Worm (Caenorhabditis elegans) whole organism, late embryonic: Measurements from ENCODE around the gene srx-22.

Source experiments
- C08G9.2 ChIP-seq: sonication (generic microtip); optimal IDR thresholded peaks from 2 replicates; lab custom pipeline; 2016; ENCODE audit warnings: mild to moderate bottlenecking, missing genetic modification characterization, moderate library complexity, missing compliant biosample characterization
- C38D4.7 ChIP-seq: fragments of 200-800 bp; sonication (Bioruptor generic); optimal IDR thresholded peaks from 2 replicates; lab custom pipeline; 2018; ENCODE audit warnings: mild to moderate bottlenecking, missing genetic modification characterization, moderate library complexity, missing compliant biosample characterization
- F13H6.1 ChIP-seq: sonication (generic microtip); optimal IDR thresholded peaks from 2 replicates; lab custom pipeline; 2016; ENCODE audit warnings: missing genetic modification characterization, missing compliant biosample characterization
- K02D7.2 ChIP-seq: sonication (generic microtip); optimal IDR thresholded peaks from 2 replicates; lab custom pipeline; 2017; ENCODE audit warnings: mild to moderate bottlenecking, missing genetic modification characterization, missing compliant biosample characterization
- K09A11.1 ChIP-seq: sonication (generic microtip); optimal IDR thresholded peaks from 2 replicates; lab custom pipeline; 2017; ENCODE audit warnings: antibody characterized with exemption, mild to moderate bottlenecking, missing genetic modification characterization, missing compliant biosample characterization; ENCODE audit not compliant: insufficient read depth
- Y22D7AL.16 ChIP-seq: sonication (generic microtip); optimal IDR thresholded peaks from 2 replicates; lab custom pipeline; 2016; ENCODE audit warnings: missing genetic modification characterization, missing compliant biosample characterization
- ahr-1 ChIP-seq: sonication (generic microtip); optimal IDR thresholded peaks from 2 replicates; lab custom pipeline; 2016; ENCODE audit warnings: missing genetic modification characterization, missing compliant biosample characterization
- ama-1 ChIP-seq: fragments of 150-350 bp; optimal IDR thresholded peaks from 2 replicates; lab custom pipeline; 2014
- ceh-14 ChIP-seq: sonication (generic microtip); optimal IDR thresholded peaks from 2 replicates; lab custom pipeline; 2016; ENCODE audit warnings: missing genotype, missing genetic modification characterization, missing compliant biosample characterization
- ceh-2 ChIP-seq: sonication (generic microtip); optimal IDR thresholded peaks from 2 replicates; lab custom pipeline; 2016; ENCODE audit warnings: missing genotype, missing genetic modification characterization, missing compliant biosample characterization
- ceh-22 ChIP-seq: sonication (generic microtip); optimal IDR thresholded peaks from 2 replicates; lab custom pipeline; 2017; ENCODE audit warnings: missing biosample characterization, missing genetic modification characterization
- ceh-24 ChIP-seq: sonication (generic microtip); optimal IDR thresholded peaks from 2 replicates; lab custom pipeline; 2016; ENCODE audit warnings: mild to moderate bottlenecking, missing genetic modification characterization, missing compliant biosample characterization
- ceh-45 ChIP-seq: fragments of 200-800 bp; sonication (Bioruptor generic); IDR thresholded peaks from 2 replicates; pipeline ENCODE4 v1.3.6; 2022; ENCODE audit warnings: missing genetic modification reagents, missing genetic modification characterization, missing compliant biosample characterization
- ceh-6 ChIP-seq: fragments of 200-800 bp; sonication (Bioruptor generic); optimal IDR thresholded peaks from 2 replicates; lab custom pipeline; 2018; ENCODE audit warnings: mild to moderate bottlenecking, missing genetic modification characterization, missing compliant biosample characterization
- ceh-9 ChIP-seq: sonication (generic microtip); optimal IDR thresholded peaks from 2 replicates; lab custom pipeline; 2016; ENCODE audit warnings: mild to moderate bottlenecking, missing genetic modification characterization, inconsistent platforms, missing compliant biosample characterization
- che-1 ChIP-seq: sonication (generic microtip); optimal IDR thresholded peaks from 2 replicates; lab custom pipeline; 2016; ENCODE audit warnings: mild to moderate bottlenecking, missing genetic modification characterization, missing compliant biosample characterization
- dmd-4 ChIP-seq: sonication (generic microtip); optimal IDR thresholded peaks from 2 replicates; lab custom pipeline; 2016; ENCODE audit warnings: borderline replicate concordance, missing genetic modification characterization, missing compliant biosample characterization
- elt-2 ChIP-seq: sonication (generic microtip); optimal IDR thresholded peaks from 2 replicates; lab custom pipeline; 2016; ENCODE audit warnings: missing genetic modification reagents, missing genetic modification characterization, missing compliant biosample characterization
- eyg-1 ChIP-seq: sonication (generic microtip); optimal IDR thresholded peaks from 2 replicates; lab custom pipeline; 2016; ENCODE audit warnings: missing genotype, missing genetic modification characterization, missing compliant biosample characterization
- fkh-10 ChIP-seq: fragments of 150-350 bp; optimal IDR thresholded peaks from 2 replicates; lab custom pipeline; 2014; ENCODE audit warnings: missing biosample characterization, missing genetic modification reagents, missing genetic modification characterization
- fkh-6 ChIP-seq: sonication (generic microtip); optimal IDR thresholded peaks from 2 replicates; lab custom pipeline; 2016; ENCODE audit warnings: missing genetic modification characterization, missing compliant biosample characterization
- hlh-13 ChIP-seq: fragments of 200-800 bp; sonication (Bioruptor generic); optimal IDR thresholded peaks from 2 replicates; lab custom pipeline; 2018; ENCODE audit warnings: mild to moderate bottlenecking, missing genetic modification characterization, missing compliant biosample characterization
- hlh-30 ChIP-seq: sonication (generic microtip); optimal IDR thresholded peaks from 2 replicates; lab custom pipeline; 2017; ENCODE audit warnings: antibody characterized with exemption, missing genetic modification characterization, missing compliant biosample characterization; ENCODE audit not compliant: insufficient read depth
- hlh-8 ChIP-seq: sonication (generic microtip); optimal IDR thresholded peaks from 2 replicates; lab custom pipeline; 2016; ENCODE audit warnings: missing genotype, missing genetic modification characterization, missing compliant biosample characterization
- lim-6 ChIP-seq: sonication (generic microtip); optimal IDR thresholded peaks from 2 replicates; lab custom pipeline; 2016; ENCODE audit warnings: missing genetic modification characterization, missing compliant biosample characterization
- madf-2 ChIP-seq: sonication (generic microtip); optimal IDR thresholded peaks from 2 replicates; lab custom pipeline; 2017; ENCODE audit warnings: missing genetic modification characterization, missing compliant biosample characterization
- mec-3 ChIP-seq: sonication (generic microtip); optimal IDR thresholded peaks from 2 replicates; lab custom pipeline; 2016; ENCODE audit warnings: borderline replicate concordance, missing genetic modification characterization, missing compliant biosample characterization
- nfya-1 ChIP-seq: sonication (generic microtip); optimal IDR thresholded peaks from 2 replicates; lab custom pipeline; 2017; ENCODE audit warnings: missing genetic modification characterization, mild to moderate bottlenecking, missing compliant biosample characterization, antibody characterized with exemption, moderate library complexity
- nhr-11 ChIP-seq: fragments of 150-350 bp; optimal IDR thresholded peaks from 2 replicates; lab custom pipeline; 2014; ENCODE audit warnings: missing biosample characterization, missing genetic modification characterization
- nhr-232 ChIP-seq: sonication (generic microtip); optimal IDR thresholded peaks from 2 replicates; lab custom pipeline; 2016; ENCODE audit warnings: missing genetic modification characterization, missing compliant biosample characterization
- odd-2 ChIP-seq: sonication (generic microtip); optimal IDR thresholded peaks from 2 replicates; lab custom pipeline; 2017; ENCODE audit warnings: antibody characterized with exemption, mild to moderate bottlenecking, missing genetic modification characterization, missing compliant biosample characterization
- pag-3 ChIP-seq: sonication (generic microtip); optimal IDR thresholded peaks from 2 replicates; lab custom pipeline; 2016; ENCODE audit warnings: missing compliant biosample characterization, missing genetic modification characterization, borderline replicate concordance
- pha-2 ChIP-seq: sonication (generic microtip); optimal IDR thresholded peaks from 2 replicates; lab custom pipeline; 2017; ENCODE audit warnings: mild to moderate bottlenecking, missing genetic modification characterization, missing compliant biosample characterization
- pha-4 ChIP-seq: fragments of 150-350 bp; optimal IDR thresholded peaks from 2 replicates; lab custom pipeline; 2018; ENCODE audit warnings: missing biosample characterization, missing genetic modification reagents, missing genetic modification characterization
- pros-1 ChIP-seq: fragments of 150-350 bp; optimal IDR thresholded peaks from 2 replicates; lab custom pipeline; 2014; ENCODE audit warnings: missing biosample characterization, missing genetic modification reagents, missing genetic modification characterization
- ref-2 ChIP-seq: sonication (generic microtip); optimal IDR thresholded peaks from 2 replicates; lab custom pipeline; 2016; ENCODE audit warnings: missing genetic modification characterization, missing compliant biosample characterization
- sdc-2 ChIP-seq: sonication (generic microtip); optimal IDR thresholded peaks from 2 replicates; lab custom pipeline; 2016; ENCODE audit warnings: missing genotype, missing genetic modification characterization, missing compliant biosample characterization
- sox-2 ChIP-seq: fragments of 200-800 bp; sonication (Bioruptor generic); IDR thresholded peaks from 2 replicates; pipeline ENCODE4 v1.3.6; 2022; ENCODE audit warnings: missing genetic modification reagents, missing genetic modification characterization, missing compliant biosample characterization
- sox-4 ChIP-seq: sonication (generic microtip); optimal IDR thresholded peaks from 2 replicates; lab custom pipeline; 2017; ENCODE audit warnings: mild to moderate bottlenecking, missing genetic modification characterization, inconsistent platforms, missing compliant biosample characterization
- tbx-2 ChIP-seq: sonication (generic microtip); optimal IDR thresholded peaks from 2 replicates; lab custom pipeline; 2016; ENCODE audit warnings: missing genetic modification characterization, missing compliant biosample characterization
- tbx-7 ChIP-seq: sonication (generic microtip); optimal IDR thresholded peaks from 2 replicates; lab custom pipeline; 2016; ENCODE audit warnings: missing genotype, missing genetic modification characterization, missing compliant biosample characterization
- unc-42 ChIP-seq: sonication (generic microtip); optimal IDR thresholded peaks from 2 replicates; lab custom pipeline; 2016; ENCODE audit warnings: missing genotype, missing genetic modification characterization, missing compliant biosample characterization
- unc-55 ChIP-seq: sonication (generic microtip); optimal IDR thresholded peaks from 2 replicates; lab custom pipeline; 2017; ENCODE audit warnings: missing biosample characterization, missing genetic modification reagents, missing genetic modification characterization

srx-22 gene

ce11 chrV:694625-695024 lies 14.9 kb downstream of the srx-22 start, which contains the start of gene srj-53:
Gene srj-53, minus strand, starts transcription at chrV:694725.
- TF ChIP-seq ceh-6 (GFP tag; lab: Kevin White, UChicago) = no peak

ce11 chrV:695914-696313 lies 16.2 kb downstream of the srx-22 start, which contains the start of gene srj-52:
Gene srj-52, minus strand, starts transcription at chrV:696014.
- no peak for TF ChIP-seq tbx-7 (tag; lab: Kevin White, UChicago)
- no peak for TF ChIP-seq pha-2
- TF ChIP-seq nhr-232 (tag; lab: Kevin White, UChicago) = no peak
- TF ChIP-seq ceh-9 = no peak
- TF ChIP-seq tbx-2 (tag; lab: Kevin White, UChicago) = no peak
- no peak for TF ChIP-seq K02D7.2 (tag; lab: Kevin White, UChicago)
- TF ChIP-seq ahr-1 (tag; lab: Kevin White, UChicago) = no peak
- TF ChIP-seq eyg-1 (tag; lab: Kevin White, UChicago) = no peak
- TF ChIP-seq ceh-14 (tag; lab: Kevin White, UChicago) = no peak
- TF ChIP-seq K09A11.1 = no peak
- no peak for TF ChIP-seq F13H6.1 (tag; lab: Kevin White, UChicago)
- no peak for TF ChIP-seq hlh-30 (tag; lab: Kevin White, UChicago)
- no peak for TF ChIP-seq ceh-24 (tag; lab: Kevin White, UChicago)
- TF ChIP-seq pros-1 (tag; lab: Kevin White, UChicago) = no peak
- TF ChIP-seq sox-4 = no peak
- TF ChIP-seq sdc-2 (tag; lab: Kevin White, UChicago) = no peak
- TF ChIP-seq ceh-22 (tag; lab: Kevin White, UChicago) = no peak
- TF ChIP-seq pha-4 (tag; lab: Kevin White, UChicago) = no peak
- no peak for TF ChIP-seq lim-6 (tag; lab: Kevin White, UChicago)

DNA sequence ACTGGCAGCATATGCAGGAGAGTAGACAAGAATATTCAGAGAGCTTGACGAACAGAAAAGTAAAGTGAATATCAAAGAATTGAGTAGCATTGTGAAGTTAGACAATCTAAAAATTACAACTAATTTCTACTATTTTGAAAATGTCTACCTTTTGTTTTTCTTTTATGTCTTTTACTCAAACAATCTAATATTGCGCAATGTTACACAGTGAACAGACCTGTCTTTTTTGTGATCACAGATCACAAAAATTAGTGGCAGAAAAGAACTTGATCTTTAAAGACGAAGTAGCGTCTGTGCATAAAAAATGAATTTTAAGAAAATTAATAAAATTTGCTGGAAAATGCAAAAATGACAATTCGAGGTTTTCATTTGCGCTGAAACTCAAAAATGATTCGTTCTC lies 19.3 kb downstream of the srx-22 start:
- TF ChIP-seq hlh-8 (no peak), fkh-10 (no peak), ama-1 (no peak), elt-2 (tag; lab: Kevin White, UChicago) (no peak), ceh-9 (no peak), K09A11.1 (no peak), Y22D7AL.16 (no peak), dmd-4 (no peak), eyg-1 (tag; lab: Kevin White, UChicago) (no peak), unc-42 (tag; lab: Kevin White, UChicago) (no peak), ceh-14 (tag; lab: Kevin White, UChicago) (no peak), mec-3 (tag; lab: Kevin White, UChicago) (no peak), ref-2 (tag; lab: Kevin White, UChicago) (no peak), hlh-13 (GFP tag; lab: Kevin White, UChicago) (no peak), ceh-45 (no peak), odd-2 (tag; lab: Kevin White, UChicago) (no peak), hlh-30 (tag; lab: Kevin White, UChicago) (no peak), ahr-1 (tag; lab: Kevin White, UChicago) (no peak), tbx-7 (tag; lab: Kevin White, UChicago) (no peak), pag-3 (tag; lab: Kevin White, UChicago) (no peak)

- TF ChIP-seq nfya-1 (tag; lab: Kevin White, UChicago) (no peak), nhr-11 (no peak), unc-55 (GFP tag; lab: Kevin White, UChicago) (no peak), ama-1 (no peak), sox-2 (no peak), dmd-4 (no peak), C08G9.2 (tag; lab: Kevin White, UChicago) (no peak), lim-6 (tag; lab: Kevin White, UChicago) (no peak), ceh-2 (no peak), sox-4 (no peak), ceh-6 (GFP tag; lab: Kevin White, UChicago) (no peak), ahr-1 (tag; lab: Kevin White, UChicago) (no peak), fkh-6 (tag; lab: Kevin White, UChicago) (no peak), ceh-14 (tag; lab: Kevin White, UChicago) (no peak), che-1 (tag; lab: Kevin White, UChicago) (no peak), C38D4.7 (GFP tag; lab: Kevin White, UChicago) (no peak), madf-2 (no peak), mec-3 (tag; lab: Kevin White, UChicago) (no peak)
These were observed 19.8 kb downstream of the srx-22 start, which contains the start of the genes ugt-29 and srx-5 for ce11 chrV:699489-700129. Gene ugt-29, minus strand, starts transcription at chrV:699589. Gene srx-5, plus strand, starts transcription at chrV:700079.
